3 worm cellular contexts compared by ENCODE assay signal in the genomic region with DNA sequence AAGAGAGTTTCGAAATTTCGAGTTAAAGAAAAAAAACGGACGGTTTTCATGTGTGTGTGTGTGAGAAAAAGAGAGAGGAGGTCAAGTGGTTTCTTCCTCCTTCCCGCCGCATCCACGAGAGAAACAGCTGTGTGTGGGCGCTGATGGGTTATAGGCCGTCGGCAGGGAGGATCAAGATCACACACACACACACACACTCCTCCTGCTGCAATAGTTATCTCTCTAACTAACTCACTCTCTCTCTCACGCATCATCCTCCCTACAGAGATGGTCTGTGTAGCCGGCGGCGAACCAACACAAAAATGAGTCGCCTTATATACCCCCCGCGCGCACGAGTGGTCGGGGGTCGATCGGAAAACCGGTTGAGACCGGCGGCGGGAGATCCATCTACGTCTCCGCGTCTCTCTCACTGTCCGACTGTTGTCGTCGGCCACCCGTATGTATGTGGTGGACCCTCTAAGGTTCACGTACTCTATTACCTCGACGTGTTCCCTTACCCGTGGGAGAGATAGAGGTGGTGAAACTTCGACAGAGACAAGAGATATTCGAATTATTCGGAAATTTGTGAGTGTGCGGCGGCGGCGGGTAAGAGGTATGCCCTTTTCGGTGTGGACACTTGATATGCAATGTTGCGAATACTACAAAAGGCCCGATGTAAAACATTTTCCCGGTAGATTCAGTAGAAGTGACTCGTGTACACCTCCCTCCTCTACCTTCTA.
TF ChIP-seq lines count a peak whose summit lies in the region.

No protein-coding gene starts in this region.

TF ChIP-seq in whole organism, L2 larva, 48 proteins besides CTCF, POLR2A, EP300 and RAD21 (continued from another document):
- TF ChIP-seq nhr-23 (tag; optimal IDR thresholded peaks at IDR 0.05; lab: Kevin White, UChicago) (peak; percentile 27), lsy-2 (tag; optimal IDR thresholded peaks at IDR 0.05; lab: Kevin White, UChicago) (peak; percentile 3 to 60), egl-27 (tag; optimal IDR thresholded peaks at IDR 0.05; lab: Kevin White, UChicago) (peak; percentile 74), unc-55 (GFP tag; optimal IDR thresholded peaks at IDR 0.05; lab: Kevin White, UChicago) (no peak), mab-5 (tag; optimal IDR thresholded peaks at IDR 0.05; lab: Kevin White, UChicago) (no peak), unc-62 (GFP tag; optimal IDR thresholded peaks at IDR 0.05; lab: Kevin White, UChicago) (no peak), zag-1 (tag; optimal IDR thresholded peaks at IDR 0.05; lab: Kevin White, UChicago) (no peak), dmd-4 (tag; optimal IDR thresholded peaks at IDR 0.05; lab: Kevin White, UChicago) (no peak), gmeb-1 (tag; optimal IDR thresholded peaks at IDR 0.05; lab: Kevin White, UChicago) (peak; percentile 48), ceh-16 (tag; optimal IDR thresholded peaks at IDR 0.05; lab: Kevin White, UChicago) (peak; percentile 88), lin-39 (tag; optimal IDR thresholded peaks at IDR 0.05; lab: Kevin White, UChicago) (no peak), nhr-21 (tag; optimal IDR thresholded peaks at IDR 0.05; lab: Kevin White, UChicago) (peak; percentile 91), ZK546.5 (tag; optimal IDR thresholded peaks at IDR 0.05; lab: Kevin White, UChicago) (no peak), skn-1 (tag; optimal IDR thresholded peaks at IDR 0.05; lab: Kevin White, UChicago) (no peak), elt-3 (tag; optimal IDR thresholded peaks at IDR 0.05; lab: Kevin White, UChicago) (no peak), fos-1 (tag; optimal IDR thresholded peaks at IDR 0.05; lab: Kevin White, UChicago) (peak; percentile 19), F13H6.1 (tag; optimal IDR thresholded peaks at IDR 0.05; lab: Kevin White, UChicago) (peak; percentile 76), sma-9 (GFP tag; optimal IDR thresholded peaks at IDR 0.05; lab: Kevin White, UChicago) (peak; percentile 81), sma-9 (tag; optimal IDR thresholded peaks at IDR 0.05; lab: Kevin White, UChicago) (peak; percentile 6), alr-1 (tag; optimal IDR thresholded peaks at IDR 0.05; lab: Kevin White, UChicago) (no peak), nhr-12 (tag; optimal IDR thresholded peaks at IDR 0.05; lab: Kevin White, UChicago) (no peak), mdl-1 (tag; optimal IDR thresholded peaks at IDR 0.05; lab: Kevin White, UChicago) (peak; percentile 62 to 72), C34F6.9 (tag; optimal IDR thresholded peaks at IDR 0.05; lab: Kevin White, UChicago) (peak; percentile 32), peb-1 (tag; optimal IDR thresholded peaks at IDR 0.05; lab: Kevin White, UChicago) (no peak), blmp-1 (tag; optimal IDR thresholded peaks at IDR 0.05; lab: Kevin White, UChicago; ENCODE audit: insufficient read depth) (peak; percentile 84), nhr-77 (tag; optimal IDR thresholded peaks at IDR 0.05; lab: Kevin White, UChicago) (no peak), elt-1 (tag; optimal IDR thresholded peaks at IDR 0.05; lab: Kevin White, UChicago) (no peak), crh-2 (tag; optimal IDR thresholded peaks at IDR 0.05; lab: Kevin White, UChicago) (no peak)

TF ChIP-seq in whole organism, L4 larva, 104 proteins besides CTCF, POLR2A, EP300 and RAD21 (continued from another document and continues in another):
- TF ChIP-seq lsy-2 (tag; optimal IDR thresholded peaks at IDR 0.05; lab: Kevin White, UChicago) = peak; percentile 26 to 56
- TF ChIP-seq nhr-111 (GFP tag; optimal IDR thresholded peaks at IDR 0.05; lab: Kevin White, UChicago) = no peak
- no peak for TF ChIP-seq nhr-237 (tag; optimal IDR thresholded peaks at IDR 0.05; lab: Kevin White, UChicago)
- no peak for TF ChIP-seq lin-13 (GFP tag; optimal IDR thresholded peaks at IDR 0.05; lab: Kevin White, UChicago)
- peak; percentile 16 for TF ChIP-seq mes-2 (tag; optimal IDR thresholded peaks at IDR 0.05; lab: Kevin White, UChicago; ENCODE audit: poor library complexity, severe bottlenecking)
- no peak for TF ChIP-seq sdz-12 (GFP tag; optimal IDR thresholded peaks at IDR 0.05; lab: Kevin White, UChicago)
- no peak for TF ChIP-seq F26F4.8 (GFP tag; conservative IDR thresholded peaks at IDR 0.05; lab: Robert Waterston, UW)
- no peak for TF ChIP-seq spr-3 (GFP tag; optimal IDR thresholded peaks at IDR 0.05; lab: Kevin White, UChicago)
- no peak for TF ChIP-seq unc-130 (GFP tag; optimal IDR thresholded peaks at IDR 0.05; lab: Kevin White, UChicago)
- no peak for TF ChIP-seq daf-12 (tag; optimal IDR thresholded peaks at IDR 0.05; lab: Kevin White, UChicago)
- TF ChIP-seq zip-11 (GFP tag; IDR thresholded peaks at IDR 0.05; lab: Robert Waterston, UW) = no peak
- TF ChIP-seq ceh-20 (GFP tag; IDR thresholded peaks at IDR 0.05; lab: Robert Waterston, UW) = no peak
- no peak for TF ChIP-seq cey-2 (tag; optimal IDR thresholded peaks at IDR 0.05; lab: Kevin White, UChicago; ENCODE audit: borderline replicate concordance, insufficient read depth)
- no peak for TF ChIP-seq snpc-1.2 (GFP tag; IDR thresholded peaks at IDR 0.05; lab: Robert Waterston, UW)
- peak; percentile 13 for TF ChIP-seq dpl-1 (GFP tag; optimal IDR thresholded peaks at IDR 0.05; lab: Kevin White, UChicago)
- TF ChIP-seq D1046.2 (GFP tag; IDR thresholded peaks at IDR 0.05; lab: Robert Waterston, UW) = no peak
- TF ChIP-seq Y105C5A.15 (GFP tag; IDR thresholded peaks at IDR 0.05; lab: Robert Waterston, UW) = no peak
- no peak for TF ChIP-seq zfp-2 (tag; optimal IDR thresholded peaks at IDR 0.05; lab: Kevin White, UChicago)
- TF ChIP-seq lin-38 (GFP tag; IDR thresholded peaks at IDR 0.05; lab: Robert Waterston, UW) = peak; percentile 36
- no peak for TF ChIP-seq ceh-62 (tag; optimal IDR thresholded peaks at IDR 0.05; lab: Kevin White, UChicago)
- no peak for TF ChIP-seq daf-16 (GFP tag; optimal IDR thresholded peaks at IDR 0.05; lab: Kevin White, UChicago)
- no peak for TF ChIP-seq daf-16 (tag; optimal IDR thresholded peaks at IDR 0.05; lab: Kevin White, UChicago)
- TF ChIP-seq R02D3.7 (tag; optimal IDR thresholded peaks at IDR 0.05; lab: Kevin White, UChicago) = no peak
- TF ChIP-seq jun-1 (tag; optimal IDR thresholded peaks at IDR 0.05; lab: Kevin White, UChicago) = no peak
- 0 out of 2 replicates have a peak, but pooled peaks have one; percentile 33 for TF ChIP-seq nhr-42 (GFP tag; IDR thresholded peaks at IDR 0.05; lab: Robert Waterston, UW)
- TF ChIP-seq mxl-2 (GFP tag; conservative IDR thresholded peaks at IDR 0.05; lab: Robert Waterston, UW) = no peak
- TF ChIP-seq daf-8 (GFP tag; IDR thresholded peaks at IDR 0.05; lab: Robert Waterston, UW) = no peak
- no peak for TF ChIP-seq T20F7.1 (GFP tag; optimal IDR thresholded peaks at IDR 0.05; lab: Kevin White, UChicago)
- no peak for TF ChIP-seq nhr-77 (tag; optimal IDR thresholded peaks at IDR 0.05; lab: Kevin White, UChicago)
- TF ChIP-seq lin-15B (tag; optimal IDR thresholded peaks at IDR 0.05; lab: Kevin White, UChicago) = no peak
- TF ChIP-seq nhr-41 (GFP tag; IDR thresholded peaks at IDR 0.05; lab: Robert Waterston, UW) = no peak
- TF ChIP-seq ctbp-1 (GFP tag; IDR thresholded peaks at IDR 0.05; lab: Robert Waterston, UW) = no peak
- no peak for TF ChIP-seq lin-1 (GFP tag; IDR thresholded peaks at IDR 0.05; lab: Robert Waterston, UW)
- no peak for TF ChIP-seq madf-5 (GFP tag; IDR thresholded peaks at IDR 0.05; lab: Robert Waterston, UW)
- TF ChIP-seq dmd-6 (GFP tag; IDR thresholded peaks at IDR 0.05; lab: Robert Waterston, UW) = peak; percentile 26; the same call in 1 of the 2 replicates
- TF ChIP-seq nhr-11 (tag; optimal IDR thresholded peaks at IDR 0.05; lab: Kevin White, UChicago) = peak; percentile 71
- TF ChIP-seq Y5F2A.4 (GFP tag; optimal IDR thresholded peaks at IDR 0.05; lab: Kevin White, UChicago) = no peak
- TF ChIP-seq hif-1 (tag; optimal IDR thresholded peaks at IDR 0.05; lab: Kevin White, UChicago) = peak in 1 of 2 experiments; percentile 4
- peak; percentile 94 for TF ChIP-seq nhr-28 (tag; optimal IDR thresholded peaks at IDR 0.05; lab: Kevin White, UChicago)
- 0 out of 2 replicates have a peak, but pooled peaks have one; percentile 8 for TF ChIP-seq tra-1 (GFP tag; IDR thresholded peaks at IDR 0.05; lab: Robert Waterston, UW)
- TF ChIP-seq dmd-8 (GFP tag; IDR thresholded peaks at IDR 0.05; lab: Robert Waterston, UW) = no peak
- TF ChIP-seq gei-8 (GFP tag; optimal IDR thresholded peaks at IDR 0.05; lab: Kevin White, UChicago) = no peak
- peak; percentile 94 for TF ChIP-seq hlh-11 (tag; optimal IDR thresholded peaks at IDR 0.05; lab: Kevin White, UChicago)
- no peak for TF ChIP-seq arid-1 (GFP tag; conservative IDR thresholded peaks at IDR 0.05; lab: Robert Waterston, UW)
- no peak for TF ChIP-seq fkh-10 (GFP tag; optimal IDR thresholded peaks at IDR 0.05; lab: Kevin White, UChicago)
- no peak for TF ChIP-seq zfp-3 (GFP tag; conservative IDR thresholded peaks at IDR 0.05; lab: Robert Waterston, UW)
- TF ChIP-seq pha-4 (GFP tag; IDR thresholded peaks at IDR 0.05; lab: Robert Waterston, UW) = peak; percentile 62
- TF ChIP-seq pha-4 (tag; optimal IDR thresholded peaks at IDR 0.05; lab: Kevin White, UChicago) = no peak
- no peak for TF ChIP-seq F49E8.2 (tag; optimal IDR thresholded peaks at IDR 0.05; lab: Kevin White, UChicago; ENCODE audit: borderline replicate concordance)
- TF ChIP-seq ZK546.5 (tag; optimal IDR thresholded peaks at IDR 0.05; lab: Kevin White, UChicago) = no peak
- TF ChIP-seq egl-27 (tag; optimal IDR thresholded peaks at IDR 0.05; lab: Kevin White, UChicago) = no peak

TF ChIP-seq in whole organism, late embryonic, 69 proteins besides CTCF, POLR2A, EP300 and RAD21 (continued from another document):
- no peak for TF ChIP-seq nhr-11 (tag; optimal IDR thresholded peaks at IDR 0.05; lab: Kevin White, UChicago)
- no peak for TF ChIP-seq pha-4 (tag; optimal IDR thresholded peaks at IDR 0.05; lab: Kevin White, UChicago)
- TF ChIP-seq pros-1 (tag; optimal IDR thresholded peaks at IDR 0.05; lab: Kevin White, UChicago) = peak; percentile 47
- no peak for TF ChIP-seq K02D7.2 (tag; optimal IDR thresholded peaks at IDR 0.05; lab: Kevin White, UChicago)
- no peak for TF ChIP-seq ceh-30 (tag; optimal IDR thresholded peaks at IDR 0.05; lab: Kevin White, UChicago)
- no peak for TF ChIP-seq dmd-4 (tag; optimal IDR thresholded peaks at IDR 0.05; lab: Kevin White, UChicago; ENCODE audit: borderline replicate concordance)
- no peak for TF ChIP-seq C08G9.2 (tag; optimal IDR thresholded peaks at IDR 0.05; lab: Kevin White, UChicago)
- no peak for TF ChIP-seq lim-6 (tag; optimal IDR thresholded peaks at IDR 0.05; lab: Kevin White, UChicago)
- peak; percentile 70 for TF ChIP-seq hlh-30 (tag; optimal IDR thresholded peaks at IDR 0.05; lab: Kevin White, UChicago; ENCODE audit: insufficient read depth)
- peak; percentile 36 for TF ChIP-seq ztf-16 (tag; optimal IDR thresholded peaks at IDR 0.05; lab: Kevin White, UChicago)
- TF ChIP-seq sox-4 (tag; optimal IDR thresholded peaks at IDR 0.05; lab: Kevin White, UChicago) = no peak
- TF ChIP-seq ceh-22 (tag; optimal IDR thresholded peaks at IDR 0.05; lab: Kevin White, UChicago) = peak; percentile 83
- peak; percentile 44 for TF ChIP-seq nfya-1 (tag; optimal IDR thresholded peaks at IDR 0.05; lab: Kevin White, UChicago)
- peak; percentile 66 for TF ChIP-seq unc-55 (GFP tag; optimal IDR thresholded peaks at IDR 0.05; lab: Kevin White, UChicago)
- TF ChIP-seq ref-2 (tag; optimal IDR thresholded peaks at IDR 0.05; lab: Kevin White, UChicago) = peak; percentile 84
- no peak for TF ChIP-seq odd-2 (tag; optimal IDR thresholded peaks at IDR 0.05; lab: Kevin White, UChicago)
- peak; percentile 63 for TF ChIP-seq ceh-34 (tag; optimal IDR thresholded peaks at IDR 0.05; lab: Kevin White, UChicago)
- TF ChIP-seq pax-1 (tag; optimal IDR thresholded peaks at IDR 0.05; lab: Kevin White, UChicago) = no peak
- TF ChIP-seq gmeb-2 (tag; optimal IDR thresholded peaks at IDR 0.05; lab: Kevin White, UChicago) = no peak
- TF ChIP-seq ets-4 (tag; optimal IDR thresholded peaks at IDR 0.05; lab: Kevin White, UChicago) = peak; percentile 37
- TF ChIP-seq ceh-31 (tag; optimal IDR thresholded peaks at IDR 0.05; lab: Kevin White, UChicago) = peak; percentile 72
- TF ChIP-seq ceh-14 (tag; optimal IDR thresholded peaks at IDR 0.05; lab: Kevin White, UChicago) = peak; percentile 0
- TF ChIP-seq lin-11 (tag; optimal IDR thresholded peaks at IDR 0.05; lab: Kevin White, UChicago) = no peak
- TF ChIP-seq T23F11.4 (GFP tag; optimal IDR thresholded peaks at IDR 0.05; lab: Kevin White, UChicago) = peak; percentile 15
- TF ChIP-seq ceh-48 (tag; optimal IDR thresholded peaks at IDR 0.05; lab: Kevin White, UChicago) = no peak
- no peak for TF ChIP-seq ceh-45 (GFP tag; IDR thresholded peaks at IDR 0.05; lab: Robert Waterston, UW)
- TF ChIP-seq ceh-24 (tag; optimal IDR thresholded peaks at IDR 0.05; lab: Kevin White, UChicago) = no peak
- TF ChIP-seq tbx-7 (tag; optimal IDR thresholded peaks at IDR 0.05; lab: Kevin White, UChicago) = no peak
- TF ChIP-seq hlh-13 (GFP tag; optimal IDR thresholded peaks at IDR 0.05; lab: Kevin White, UChicago) = no peak
- no peak for TF ChIP-seq syd-9 (tag; optimal IDR thresholded peaks at IDR 0.05; lab: Kevin White, UChicago)
- no peak for TF ChIP-seq ceh-6 (GFP tag; optimal IDR thresholded peaks at IDR 0.05; lab: Kevin White, UChicago)
- no peak for TF ChIP-seq eyg-1 (tag; optimal IDR thresholded peaks at IDR 0.05; lab: Kevin White, UChicago)
- TF ChIP-seq K09A11.1 (tag; optimal IDR thresholded peaks at IDR 0.05; lab: Kevin White, UChicago; ENCODE audit: insufficient read depth) = peak; percentile 58
- TF ChIP-seq fkh-10 (GFP tag; optimal IDR thresholded peaks at IDR 0.05; lab: Kevin White, UChicago) = no peak
- TF ChIP-seq sdc-2 (tag; optimal IDR thresholded peaks at IDR 0.05; lab: Kevin White, UChicago) = no peak
- no peak for TF ChIP-seq fkh-6 (tag; optimal IDR thresholded peaks at IDR 0.05; lab: Kevin White, UChicago)
- TF ChIP-seq ceh-18 (tag; optimal IDR thresholded peaks at IDR 0.05; lab: Kevin White, UChicago) = peak; percentile 71
- peak; percentile 69 for TF ChIP-seq F13H6.1 (tag; optimal IDR thresholded peaks at IDR 0.05; lab: Kevin White, UChicago)
- TF ChIP-seq che-1 (tag; optimal IDR thresholded peaks at IDR 0.05; lab: Kevin White, UChicago) = no peak
- TF ChIP-seq pag-3 (tag; optimal IDR thresholded peaks at IDR 0.05; lab: Kevin White, UChicago; ENCODE audit: borderline replicate concordance) = no peak
- no peak for TF ChIP-seq nhr-232 (tag; optimal IDR thresholded peaks at IDR 0.05; lab: Kevin White, UChicago)
- no peak for TF ChIP-seq mec-3 (tag; optimal IDR thresholded peaks at IDR 0.05; lab: Kevin White, UChicago; ENCODE audit: borderline replicate concordance)
- no peak for TF ChIP-seq ttx-3 (tag; optimal IDR thresholded peaks at IDR 0.05; lab: Kevin White, UChicago)
- TF ChIP-seq hlh-15 (tag; optimal IDR thresholded peaks at IDR 0.05; lab: Kevin White, UChicago) = no peak
- TF ChIP-seq hlh-6 (tag; optimal IDR thresholded peaks at IDR 0.05; lab: Kevin White, UChicago) = no peak
